Fruit fly (Drosophila melanogaster) whole organism, wandering third instar larva: Measurements from ENCODE around the gene CG14219.

ENCODE experiments used
- Abd-B ChIP-seq: fragments of >200 bp; optimal IDR thresholded peaks from 2 replicates; lab custom pipeline; 2017; ENCODE audit warnings: missing biosample characterization, missing genetic modification characterization
- CG32264 ChIP-seq: fragments of 200-800 bp; sonication (Bioruptor generic); optimal IDR thresholded peaks from 2 replicates; lab custom pipeline; 2016; ENCODE audit warnings: missing biosample characterization, missing genetic modification characterization
- CG9705 ChIP-seq: fragments of 200-800 bp; sonication (Bioruptor generic); optimal IDR thresholded peaks from 2 replicates; lab custom pipeline; 2018; ENCODE audit warnings: missing biosample characterization, mild to moderate bottlenecking, missing genetic modification characterization
- Dfd ChIP-seq: fragments of >200 bp; optimal IDR thresholded peaks from 2 replicates; lab custom pipeline; 2017; ENCODE audit warnings: missing biosample characterization, missing genetic modification characterization
- GATAd ChIP-seq: sonication (Bioruptor generic); optimal IDR thresholded peaks from 2 replicates; lab custom pipeline; 2016; ENCODE audit warnings: missing biosample characterization, missing genetic modification characterization
- Hr78 ChIP-seq: fragments of >200 bp; optimal IDR thresholded peaks from 2 replicates; lab custom pipeline; 2017; ENCODE audit warnings: missing biosample characterization, missing genetic modification characterization
- Hr83 ChIP-seq: fragments of 200-300 bp; sonication (Bioruptor generic); optimal IDR thresholded peaks from 2 replicates; lab custom pipeline; 2016; ENCODE audit warnings: missing biosample characterization, mild to moderate bottlenecking, missing genetic modification characterization, moderate library complexity; ENCODE audit not compliant: poor library complexity, severe bottlenecking
- Jra ChIP-seq: sonication (Bioruptor generic); optimal IDR thresholded peaks from 2 replicates; lab custom pipeline; 2016; ENCODE audit warnings: missing biosample characterization, missing genetic modification characterization
- Mio ChIP-seq: sonication (Bioruptor generic); optimal IDR thresholded peaks from 2 replicates; lab custom pipeline; 2016; ENCODE audit warnings: missing biosample characterization, missing genetic modification characterization
- Myc ChIP-seq: fragments of >200 bp; optimal IDR thresholded peaks from 2 replicates; lab custom pipeline; 2017
- N ChIP-seq: fragments of >200 bp; optimal IDR thresholded peaks from 2 replicates; lab custom pipeline; 2018; ENCODE audit warnings: missing biosample characterization, missing external identifiers, missing genetic modification characterization
- OdsH ChIP-seq: fragments of 200-800 bp; sonication (Bioruptor generic); optimal IDR thresholded peaks from 2 replicates; lab custom pipeline; 2016; ENCODE audit warnings: missing biosample characterization, mild to moderate bottlenecking, missing genetic modification characterization
- Rel ChIP-seq, 2 experiments: fragments of 200-800 bp; sonication (Bioruptor generic) in 1 of 2; optimal IDR thresholded peaks; 2 replicates in 1 of 2; 3 replicates in 1 of 2; lab custom pipeline; 2016 to 2019; ENCODE audit warnings: mild to moderate bottlenecking in 2 of 2, missing biosample characterization in 2 of 2, missing genetic modification characterization in 2 of 2, moderate library complexity in 1 of 2
- Sp1 ChIP-seq: fragments of 200-800 bp; sonication (Bioruptor generic); optimal IDR thresholded peaks from 3 replicates; lab custom pipeline; 2019; ENCODE audit warnings: missing biosample characterization, mild to moderate bottlenecking, missing genetic modification characterization, moderate library complexity
- Vsx2 ChIP-seq: fragments of 200-300, 225-300 bp; sonication (Bioruptor generic); optimal IDR thresholded peaks from 2 replicates; lab custom pipeline; 2018; ENCODE audit warnings: missing biosample characterization, missing genetic modification characterization; ENCODE audit not compliant: partially characterized antibody
- br ChIP-seq: fragments of 200-800 bp; sonication (Bioruptor generic); optimal IDR thresholded peaks from 2 replicates; lab custom pipeline; 2016; ENCODE audit warnings: missing biosample characterization, missing genetic modification characterization
- brk ChIP-seq: fragments of 200-800 bp; sonication (Bioruptor generic); optimal IDR thresholded peaks from 2 replicates; lab custom pipeline; 2016; ENCODE audit warnings: missing biosample characterization, mild to moderate bottlenecking, missing genetic modification characterization
- dl ChIP-seq, 2 experiments: fragments of 175-275, 200-275 bp in 1 of 2; fragments of 200-275 bp in 1 of 2; sonication (Bioruptor generic); optimal IDR thresholded peaks; lab custom pipeline; 2018; ENCODE audit warnings: mild to moderate bottlenecking in 2 of 2, missing biosample characterization in 2 of 2, missing genetic modification characterization in 2 of 2, moderate library complexity in 2 of 2; ENCODE audit not compliant: partially characterized antibody in 2 of 2, insufficient read depth in 1 of 2
- dmrt93B ChIP-seq: fragments of 200-800 bp; sonication (Bioruptor generic); optimal IDR thresholded peaks from 2 replicates; lab custom pipeline; 2018; ENCODE audit warnings: missing biosample characterization, mild to moderate bottlenecking, missing genetic modification characterization
- dsf ChIP-seq: sonication (Bioruptor generic); optimal IDR thresholded peaks from 2 replicates; lab custom pipeline; 2016; ENCODE audit warnings: missing biosample characterization, missing genetic modification characterization, borderline replicate concordance
- ey ChIP-seq: fragments of 200-800 bp; sonication (Bioruptor generic); optimal IDR thresholded peaks from 2 replicates; lab custom pipeline; 2016; ENCODE audit warnings: missing biosample characterization, missing genetic modification characterization
- foxo ChIP-seq, 2 experiments: fragments of 200-800 bp; sonication (Bioruptor generic); optimal IDR thresholded peaks; 2 replicates in 1 of 2; 3 replicates in 1 of 2; lab custom pipeline; 2016 to 2017; ENCODE audit warnings: missing biosample characterization in 2 of 2, missing genetic modification characterization in 2 of 2
- h ChIP-seq: fragments of 200-800 bp; sonication (Bioruptor generic); optimal IDR thresholded peaks from 3 replicates; lab custom pipeline; 2016; ENCODE audit warnings: missing biosample characterization, mild to moderate bottlenecking, missing genetic modification characterization
- jim ChIP-seq: fragments of 175-275, 200-325 bp; sonication (Bioruptor generic); optimal IDR thresholded peaks from 2 replicates; lab custom pipeline; 2016; ENCODE audit warnings: missing biosample characterization, mild to moderate bottlenecking, missing genetic modification characterization
- lola ChIP-seq: fragments of >200 bp; optimal IDR thresholded peaks from 2 replicates; lab custom pipeline; 2017; ENCODE audit warnings: missing biosample characterization, missing genetic modification characterization
- pan ChIP-seq: fragments of >200 bp; optimal IDR thresholded peaks from 2 replicates; lab custom pipeline; 2017
- psq ChIP-seq: fragments of 200-800 bp; sonication (Bioruptor generic); optimal IDR thresholded peaks from 3 replicates; lab custom pipeline; 2017; ENCODE audit warnings: missing biosample characterization, mild to moderate bottlenecking, missing genetic modification characterization, moderate library complexity
- rgr ChIP-seq: fragments of 200-800 bp; sonication (Bioruptor generic); optimal IDR thresholded peaks from 3 replicates; lab custom pipeline; 2016; ENCODE audit warnings: missing biosample characterization, mild to moderate bottlenecking, missing genetic modification characterization
- sage ChIP-seq: fragments of 200-800 bp; sonication (Bioruptor generic); optimal IDR thresholded peaks from 2 replicates; lab custom pipeline; 2016; ENCODE audit warnings: missing biosample characterization, mild to moderate bottlenecking, missing genetic modification characterization
- sv ChIP-seq: fragments of 200-800 bp; sonication (Bioruptor generic); optimal IDR thresholded peaks from 3 replicates; lab custom pipeline; 2016; ENCODE audit warnings: missing biosample characterization, missing genetic modification characterization
- tai ChIP-seq: sonication (Bioruptor generic); optimal IDR thresholded peaks from 2 replicates; lab custom pipeline; 2016; ENCODE audit warnings: missing biosample characterization, missing genetic modification characterization
- woc ChIP-seq: sonication (Bioruptor generic); optimal IDR thresholded peaks from 2 replicates; lab custom pipeline; 2016; ENCODE audit warnings: missing biosample characterization, mild to moderate bottlenecking, missing genetic modification characterization

CG14219 gene

DNA sequence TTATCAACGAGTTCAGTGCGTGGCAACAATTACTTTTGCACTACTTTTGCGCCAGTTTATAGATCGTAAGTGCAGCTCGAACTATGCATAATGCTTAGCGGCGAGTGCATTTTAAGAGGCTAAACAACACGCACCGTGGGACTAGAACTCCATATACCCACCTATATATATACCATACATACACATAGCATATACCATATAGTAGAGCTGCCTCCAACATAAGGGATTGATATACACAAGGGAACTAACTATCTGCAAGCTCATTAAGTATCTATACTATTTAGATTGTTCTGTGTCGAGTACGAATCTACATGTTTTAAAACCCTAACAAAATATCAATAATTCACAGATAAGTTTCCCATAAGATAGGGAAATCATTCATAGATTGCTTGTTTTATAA lies 8.1 kb downstream of the CG14219 start, which contains the start of gene CG14218:
TSS of gene CG14218 (minus strand) at position 101 of the 400 bp plus-strand sequence.
- TF ChIP-seq dmrt93B, result no peak
- no peak for TF ChIP-seq pan
- TF ChIP-seq ey (GFP tag; lab: Kevin White, UChicago), result no peak
- TF ChIP-seq sage (GFP tag; lab: Kevin White, UChicago), result no peak
- TF ChIP-seq Sp1 (GFP tag; lab: Kevin White, UChicago), result no peak
- TF ChIP-seq Myc (lab: Kevin White, UChicago), result no peak
- no peak for TF ChIP-seq tai (GFP tag; lab: Kevin White, UChicago)
- no peak for TF ChIP-seq GATAd
- TF ChIP-seq Abd-B (GFP tag; lab: Kevin White, UChicago), result no peak
- TF ChIP-seq jim (GFP tag; lab: Kevin White, UChicago), result no peak
- TF ChIP-seq CG32264 (GFP tag; lab: Kevin White, UChicago), result no peak

DNA sequence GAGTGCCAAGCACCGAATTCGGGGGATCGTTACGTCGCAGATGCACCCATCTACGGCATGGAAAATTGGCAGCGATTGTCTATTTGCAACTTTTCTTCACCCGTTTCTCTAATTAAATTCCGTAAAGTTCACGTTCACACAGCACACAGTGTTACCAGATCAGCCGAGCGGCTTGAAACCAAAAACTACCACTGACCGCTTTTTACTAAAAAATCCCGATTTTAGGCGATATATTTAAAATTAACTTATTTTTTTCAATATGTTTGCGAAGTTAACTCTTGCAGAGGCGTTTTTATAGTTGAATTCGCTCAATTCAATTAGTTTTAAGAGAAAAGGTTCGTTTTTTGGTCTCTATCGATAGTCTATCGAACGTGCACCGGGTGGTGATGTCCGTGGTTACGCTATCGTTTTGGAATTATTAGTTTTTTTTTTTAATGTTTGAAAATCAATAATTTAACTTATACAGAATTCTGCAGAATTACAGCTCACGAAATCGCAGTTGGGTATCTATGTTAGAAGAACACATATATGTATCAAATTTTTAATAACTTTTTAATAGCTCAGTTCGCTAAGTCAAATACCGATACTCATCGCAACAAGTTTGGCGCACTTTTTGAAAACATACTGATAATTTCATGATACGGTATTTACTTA lies 10.2 kb downstream of the CG14219 start, which contains the start of gene Tao:
TSS of gene Tao (minus strand) at position 153 of the 654 bp plus-strand sequence.
- TF ChIP-seq Hr78 (GFP tag; lab: Kevin White, UChicago), result no peak
- no peak for TF ChIP-seq ey (GFP tag; lab: Kevin White, UChicago)
- no peak for TF ChIP-seq psq (GFP tag; lab: Kevin White, UChicago)
- TF ChIP-seq Sp1 (GFP tag; lab: Kevin White, UChicago), result no peak
- TF ChIP-seq dsf (GFP tag; lab: Kevin White, UChicago), result no peak
- TF ChIP-seq jim (GFP tag; lab: Kevin White, UChicago), result no peak
- TF ChIP-seq Hr83 (GFP tag; lab: Kevin White, UChicago), result no peak
- no peak for TF ChIP-seq foxo (GFP tag; optimal IDR thresholded peaks at IDR 0.05; lab: Kevin White, UChicago)
- peak; percentile 11 for TF ChIP-seq woc (GFP tag; lab: Kevin White, UChicago)
- TF ChIP-seq Dfd (GFP tag; lab: Kevin White, UChicago), result no peak
- TF ChIP-seq CG32264 (GFP tag; lab: Kevin White, UChicago), result no peak
- TF ChIP-seq dmrt93B, result no peak
- TF ChIP-seq Jra (GFP tag; lab: Kevin White, UChicago), result no peak
- no peak for TF ChIP-seq Mio (GFP tag; lab: Kevin White, UChicago)
- no peak for TF ChIP-seq Vsx2
- TF ChIP-seq h (GFP tag; lab: Kevin White, UChicago), result peak; percentile 29
- no peak for TF ChIP-seq Myc (lab: Kevin White, UChicago)

dm6 chrX:19578908-19579647 lies 10.9 kb downstream of the CG14219 start:
- TF ChIP-seq CG9705 (GFP tag; lab: Kevin White, UChicago) (no peak), Abd-B (GFP tag; lab: Kevin White, UChicago) (peak; percentile 73), h (GFP tag; lab: Kevin White, UChicago) (peak; percentile 33), foxo (GFP tag; optimal IDR thresholded peaks at IDR 0.05; lab: Kevin White, UChicago) (peak in 1 of 2 experiments; percentile 33), sv (no peak), N (peak; percentile 89), brk (GFP tag; lab: Kevin White, UChicago) (no peak), sage (GFP tag; lab: Kevin White, UChicago) (no peak), Hr78 (GFP tag; lab: Kevin White, UChicago) (peak; percentile 24), Dfd (GFP tag; lab: Kevin White, UChicago) (no peak)

- TF ChIP-seq N (peak; percentile 83), Abd-B (GFP tag; lab: Kevin White, UChicago) (peak; percentile 8), lola (GFP tag; lab: Kevin White, UChicago) (no peak), Rel (GFP tag; optimal IDR thresholded peaks at IDR 0.05; lab: Kevin White, UChicago) (no peak), Rel (tag; optimal IDR thresholded peaks at IDR 0.05; lab: Kevin White, UChicago) (no peak), sv (no peak), pan (no peak), Vsx2 (no peak)
Measured at dm6 chrX:19577940-19578632, 11.9 kb downstream of the CG14219 start.

dm6 chrX:19573687-19574086 lies 16.3 kb downstream of the CG14219 start:
- TF ChIP-seq rgr (GFP tag; lab: Kevin White, UChicago) (no peak), woc (GFP tag; lab: Kevin White, UChicago) (no peak), jim (GFP tag; lab: Kevin White, UChicago) (no peak), lola (GFP tag; lab: Kevin White, UChicago) (no peak), dl (GFP tag; optimal IDR thresholded peaks at IDR 0.05; lab: Kevin White, UChicago; ENCODE audit: insufficient read depth in 1 of 2, partially characterized antibody in 2 of 2) (no peak), N (no peak), pan (no peak), Myc (lab: Kevin White, UChicago) (no peak), psq (GFP tag; lab: Kevin White, UChicago) (no peak), CG32264 (GFP tag; lab: Kevin White, UChicago) (no peak), sage (GFP tag; lab: Kevin White, UChicago) (no peak), dsf (GFP tag; lab: Kevin White, UChicago) (no peak), OdsH (GFP tag; lab: Kevin White, UChicago) (no peak), Rel (GFP tag; optimal IDR thresholded peaks at IDR 0.05; lab: Kevin White, UChicago) (no peak), Rel (tag; optimal IDR thresholded peaks at IDR 0.05; lab: Kevin White, UChicago) (no peak), br (no peak), CG9705 (GFP tag; lab: Kevin White, UChicago) (no peak), h (GFP tag; lab: Kevin White, UChicago) (no peak)
